Worm (Caenorhabditis elegans): Measurements from ENCODE around the gene T01C3.3.

Gene T01C3.3

ce11 chrV:15016795-15017429, 24.4 kb upstream of the T01C3.3 start:
- TF ChIP-seq F13H6.1 (tag; optimal IDR thresholded peaks at IDR 0.05) (peak; percentile 4), ZK546.5 (tag; optimal IDR thresholded peaks at IDR 0.05) (no peak), nhr-129 (tag; optimal IDR thresholded peaks at IDR 0.05) (peak; percentile 31)

- TF ChIP-seq sma-9 (GFP tag; optimal IDR thresholded peaks at IDR 0.05), result peak; percentile 33
- no peak for TF ChIP-seq sma-9 (tag; optimal IDR thresholded peaks at IDR 0.05)
- no peak for TF ChIP-seq zag-1 (tag; optimal IDR thresholded peaks at IDR 0.05)
- no peak for TF ChIP-seq peb-1 (tag; optimal IDR thresholded peaks at IDR 0.05)
- no peak for TF ChIP-seq elt-1 (tag; optimal IDR thresholded peaks at IDR 0.05)
- no peak for TF ChIP-seq elt-3 (tag; optimal IDR thresholded peaks at IDR 0.05)
Observed at ce11 chrV:15015799-15016198, 23.3 kb upstream of the T01C3.3 start.

ce11 chrV:15014164-15014563, 21.7 kb upstream of the T01C3.3 start, which contains the start of gene obr-2:
Gene obr-2 (minus strand): TSS chrV:15014264.
- TF ChIP-seq elt-3 (tag; optimal IDR thresholded peaks at IDR 0.05) (no peak), F13H6.1 (tag; optimal IDR thresholded peaks at IDR 0.05) (no peak), nhr-6 (tag; optimal IDR thresholded peaks at IDR 0.05) (no peak), mbf-1 (tag; optimal IDR thresholded peaks at IDR 0.05) (no peak), unc-39 (tag; optimal IDR thresholded peaks at IDR 0.05) (no peak), blmp-1 (tag; optimal IDR thresholded peaks at IDR 0.05; ENCODE audit: insufficient read depth) (no peak)

ce11 chrV:15013328-15013727, 20.9 kb upstream of the T01C3.3 start:
- TF ChIP-seq mbf-1 (tag; optimal IDR thresholded peaks at IDR 0.05) (no peak), nhr-25 (tag; optimal IDR thresholded peaks at IDR 0.05) (no peak), nhr-12 (tag; optimal IDR thresholded peaks at IDR 0.05) (no peak), C34F6.9 (tag; optimal IDR thresholded peaks at IDR 0.05) (no peak), dmd-4 (tag; optimal IDR thresholded peaks at IDR 0.05) (no peak), sma-3 (GFP tag; optimal IDR thresholded peaks at IDR 0.05) (no peak), nhr-21 (tag; optimal IDR thresholded peaks at IDR 0.05) (no peak), mdl-1 (tag; optimal IDR thresholded peaks at IDR 0.05) (no peak), unc-39 (tag; optimal IDR thresholded peaks at IDR 0.05) (no peak)

DNA sequence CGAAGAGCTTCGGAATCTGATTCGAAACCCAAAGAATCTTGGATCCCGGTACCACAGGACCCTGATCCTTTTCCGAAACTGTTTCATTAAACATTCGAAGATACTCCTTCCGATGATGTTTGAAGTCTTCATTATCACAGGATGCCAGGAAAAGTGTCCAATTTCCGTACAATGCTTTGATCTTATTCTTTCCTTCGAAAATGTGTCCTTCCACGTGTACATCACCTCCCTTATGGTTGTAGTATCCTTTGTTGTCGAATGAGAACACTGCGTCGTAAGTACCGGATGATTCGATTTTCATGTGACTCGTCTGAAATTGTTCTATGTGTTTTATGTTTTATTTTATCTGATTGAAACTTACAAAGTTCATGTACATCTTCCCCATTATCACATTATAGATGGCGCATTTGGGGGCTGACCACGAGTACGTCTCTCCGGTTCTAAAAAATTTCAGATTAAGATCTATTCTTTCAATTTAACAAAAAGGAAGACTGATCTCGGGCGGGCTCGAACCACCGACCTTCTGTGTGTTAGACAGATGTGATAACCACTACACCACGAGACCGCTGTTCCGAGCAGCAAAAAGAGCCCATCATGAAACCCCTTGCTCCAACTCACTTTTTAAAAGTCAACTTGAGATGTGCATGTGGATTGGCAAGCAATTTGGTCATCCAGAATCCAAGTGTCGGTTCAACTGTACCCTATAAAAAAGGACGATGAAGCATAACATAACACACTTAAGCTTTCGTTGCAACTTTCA, 20.2 kb upstream of the T01C3.3 start:
- TF ChIP-seq gmeb-1 (tag; optimal IDR thresholded peaks at IDR 0.05) (no peak), lin-39 (tag; optimal IDR thresholded peaks at IDR 0.05) (no peak), egl-27 (tag; optimal IDR thresholded peaks at IDR 0.05) (no peak), unc-55 (GFP tag; optimal IDR thresholded peaks at IDR 0.05) (peak; percentile 8), ama-1 (optimal IDR thresholded peaks at IDR 0.05) (peak; percentile 8), C34F6.9 (tag; optimal IDR thresholded peaks at IDR 0.05) (no peak), unc-62 (GFP tag; optimal IDR thresholded peaks at IDR 0.05) (no peak), snpc-4 (tag; optimal IDR thresholded peaks at IDR 0.05) (no peak), nhr-237 (tag; optimal IDR thresholded peaks at IDR 0.05) (no peak), F13H6.1 (tag; optimal IDR thresholded peaks at IDR 0.05) (peak; percentile 24), ceh-82 (tag; optimal IDR thresholded peaks at IDR 0.05) (no peak), alr-1 (tag; optimal IDR thresholded peaks at IDR 0.05) (no peak), skn-1 (tag; optimal IDR thresholded peaks at IDR 0.05) (no peak), elt-3 (tag; optimal IDR thresholded peaks at IDR 0.05) (no peak), lin-11 (tag; optimal IDR thresholded peaks at IDR 0.05) (peak; percentile 7), ztf-4 (tag; optimal IDR thresholded peaks at IDR 0.05) (no peak), nhr-129 (tag; optimal IDR thresholded peaks at IDR 0.05) (peak; percentile 50), mbf-1 (tag; optimal IDR thresholded peaks at IDR 0.05) (no peak), nhr-25 (tag; optimal IDR thresholded peaks at IDR 0.05) (peak; percentile 18), sma-9 (GFP tag; optimal IDR thresholded peaks at IDR 0.05) (peak; percentile 27), sma-9 (tag; optimal IDR thresholded peaks at IDR 0.05) (no peak), blmp-1 (tag; optimal IDR thresholded peaks at IDR 0.05; ENCODE audit: insufficient read depth) (peak; percentile 6), nhr-12 (tag; optimal IDR thresholded peaks at IDR 0.05) (no peak)
